Fruit fly (Drosophila melanogaster) whole organism, embryonic: Measurements from ENCODE around the gene CG12012.

ENCODE experiments used
- Ada2b ChIP-seq: fragments of 200-800 bp; sonication (Bioruptor generic); IDR thresholded peaks from 2 replicates; pipeline ENCODE4 v1.3.6; 2022; ENCODE audit warnings: missing biosample characterization, missing genetic modification characterization
- Adf1 ChIP-seq: fragments of 200-800 bp; sonication (Bioruptor generic); IDR thresholded peaks from 2 replicates; pipeline ENCODE4 v1.3.6; 2022; ENCODE audit warnings: missing biosample characterization, missing genetic modification characterization
- BEAF-32 ChIP-seq: fragments of 200-800 bp; sonication (Bioruptor generic); optimal IDR thresholded peaks from 3 replicates; lab custom pipeline; 2017; ENCODE audit warnings: missing biosample characterization, missing genetic modification characterization, mild to moderate bottlenecking, moderate library complexity, missing genetic modification reagents
- CG10209 ChIP-seq: fragments of 200-800 bp; sonication (Bioruptor generic); optimal IDR thresholded peaks from 3 replicates; lab custom pipeline; 2017; ENCODE audit warnings: missing biosample characterization, mild to moderate bottlenecking, missing genetic modification characterization, missing genetic modification reagents
- CG10462 ChIP-seq: fragments of 200-800 bp; sonication (Bioruptor generic); optimal IDR thresholded peaks from 2 replicates; lab custom pipeline; 2016; ENCODE audit warnings: missing biosample characterization, missing genetic modification characterization
- CG11093 ChIP-seq: fragments of 200-800 bp; sonication (Bioruptor generic); IDR thresholded peaks from 3 replicates; pipeline ENCODE4 v1.3.6; 2022; ENCODE audit warnings: missing biosample characterization, missing genetic modification characterization
- CG11695 ChIP-seq: fragments of 200-800 bp; sonication (Bioruptor generic); IDR thresholded peaks from 3 replicates; pipeline ENCODE4 v1.3.6; 2022; ENCODE audit warnings: missing biosample characterization, missing genetic modification characterization
- CG11723 ChIP-seq: fragments of 200-800 bp; sonication (Bioruptor generic); optimal IDR thresholded peaks from 2 replicates; lab custom pipeline; 2017; ENCODE audit warnings: missing biosample characterization, mild to moderate bottlenecking, missing genetic modification characterization
- CG12219 ChIP-seq: fragments of 200-800 bp; sonication (Bioruptor generic); optimal IDR thresholded peaks from 3 replicates; lab custom pipeline; 2018; ENCODE audit warnings: missing biosample characterization, mild to moderate bottlenecking, missing genetic modification characterization
- CG13123 ChIP-seq: fragments of 200-800 bp; sonication (Bioruptor generic); optimal IDR thresholded peaks from 2 replicates; lab custom pipeline; 2016; ENCODE audit warnings: missing biosample characterization, missing genetic modification characterization
- CG14441 ChIP-seq: fragments of 200-800 bp; sonication (Bioruptor generic); IDR thresholded peaks from 2 replicates; pipeline ENCODE4 v1.3.6; 2022; ENCODE audit warnings: missing biosample characterization, missing genetic modification characterization
- CG14965 ChIP-seq: fragments of 200-800 bp; sonication (Bioruptor generic); optimal IDR thresholded peaks from 2 replicates; lab custom pipeline; 2016; ENCODE audit warnings: missing biosample characterization, missing genetic modification characterization, borderline replicate concordance
- CG16779 ChIP-seq: fragments of 200-800 bp; sonication (Bioruptor generic); IDR thresholded peaks from 2 replicates; pipeline ENCODE4 v1.3.6; 2022; ENCODE audit warnings: missing biosample characterization, missing genetic modification characterization
- CG17802 ChIP-seq: fragments of 200-800 bp; sonication (Bioruptor generic); optimal IDR thresholded peaks from 2 replicates; lab custom pipeline; 2018; ENCODE audit warnings: missing biosample characterization, mild to moderate bottlenecking, missing genetic modification characterization, moderate library complexity
- CG18599 ChIP-seq: fragments of 200-800 bp; sonication (Bioruptor generic); optimal IDR thresholded peaks from 3 replicates; lab custom pipeline; 2017; ENCODE audit warnings: missing biosample characterization, missing genetic modification characterization, mild to moderate bottlenecking, moderate library complexity, missing genetic modification reagents
- CG2202 ChIP-seq: fragments of 200-800 bp; sonication (Bioruptor generic); optimal IDR thresholded peaks from 2 replicates; lab custom pipeline; 2018; ENCODE audit warnings: missing biosample characterization, mild to moderate bottlenecking, missing genetic modification characterization
- CG31441 ChIP-seq: fragments of 200-800 bp; sonication (Bioruptor generic); IDR thresholded peaks from 2 replicates; pipeline ENCODE4 v1.3.6; 2022; ENCODE audit warnings: missing biosample characterization, missing genetic modification characterization
- CG3163 ChIP-seq: fragments of 200-800 bp; sonication (Bioruptor generic); optimal IDR thresholded peaks from 3 replicates; lab custom pipeline; 2016; ENCODE audit warnings: missing biosample characterization, missing genetic modification characterization
- CG3281 ChIP-seq: fragments of 200-800 bp; sonication (Bioruptor generic); optimal IDR thresholded peaks from 3 replicates; lab custom pipeline; 2017; ENCODE audit warnings: missing biosample characterization, mild to moderate bottlenecking, missing genetic modification characterization
- CG42726 ChIP-seq: fragments of 200-800 bp; sonication (Bioruptor generic); IDR thresholded peaks from 2 replicates; pipeline ENCODE4 v1.3.6; 2022; ENCODE audit warnings: missing biosample characterization, missing genetic modification characterization; ENCODE audit not compliant: partially characterized antibody
- CG7357 ChIP-seq: fragments of 200-800 bp; sonication (Bioruptor generic); IDR thresholded peaks from 3 replicates; pipeline ENCODE4 v1.3.6; 2022; ENCODE audit warnings: missing biosample characterization, missing genetic modification characterization
- CG7786 ChIP-seq: fragments of 200-800 bp; sonication (Bioruptor generic); optimal IDR thresholded peaks from 2 replicates; lab custom pipeline; 2016; ENCODE audit warnings: missing biosample characterization, missing genetic modification characterization
- CG9609 ChIP-seq: fragments of 200-800 bp; sonication (Bioruptor generic); optimal IDR thresholded peaks from 3 replicates; lab custom pipeline; 2016; ENCODE audit warnings: missing biosample characterization, missing genetic modification characterization
- CrebB ChIP-seq: fragments of 200-800 bp; sonication (Bioruptor generic); optimal IDR thresholded peaks from 3 replicates; lab custom pipeline; 2018; ENCODE audit warnings: missing biosample characterization, mild to moderate bottlenecking, missing genetic modification characterization
- Dbx ChIP-seq: fragments of 200-800 bp; sonication (Bioruptor generic); IDR thresholded peaks from 3 replicates; pipeline ENCODE4 v1.3.6; 2022; ENCODE audit warnings: missing biosample characterization, missing genetic modification characterization
- Dp ChIP-seq: fragments of 200-800 bp; sonication (Bioruptor generic); optimal IDR thresholded peaks from 2 replicates; lab custom pipeline; 2018; ENCODE audit warnings: missing biosample characterization, mild to moderate bottlenecking, missing genetic modification characterization, moderate library complexity
- Gug ChIP-seq: fragments of 200-800 bp; sonication (Bioruptor generic); IDR thresholded peaks from 4 replicates; pipeline ENCODE4 v1.3.6; 2022; ENCODE audit warnings: missing biosample characterization, missing genetic modification characterization
- HLH54F ChIP-seq: fragments of 200-800 bp; sonication (Bioruptor generic); optimal IDR thresholded peaks from 3 replicates; lab custom pipeline; 2016; ENCODE audit warnings: missing biosample characterization, missing genetic modification characterization
- Hr39 ChIP-seq: fragments of >200 bp; optimal IDR thresholded peaks from 2 replicates; lab custom pipeline; 2017
- Hr51 ChIP-seq, 2 experiments: fragments of 200-800 bp; sonication (Bioruptor generic); optimal IDR thresholded peaks; 2 replicates in 1 of 2; 3 replicates in 1 of 2; lab custom pipeline; 2016 to 2018; ENCODE audit warnings: missing biosample characterization in 2 of 2, missing genetic modification characterization in 2 of 2, mild to moderate bottlenecking in 1 of 2, moderate library complexity in 1 of 2
- Kr ChIP-seq: fragments of 200-800 bp; sonication (Bioruptor generic); optimal IDR thresholded peaks from 2 replicates; lab custom pipeline; 2017; ENCODE audit warnings: missing biosample characterization, mild to moderate bottlenecking, missing genetic modification characterization
- Taf1 ChIP-seq: fragments of 200-800 bp; sonication (Bioruptor generic); IDR thresholded peaks from 2 replicates; pipeline ENCODE4 v1.3.6; 2022; ENCODE audit warnings: missing biosample characterization, missing genetic modification characterization
- ato ChIP-seq: fragments of 200-800 bp; sonication (Bioruptor generic); IDR thresholded peaks from 2 replicates; pipeline ENCODE4 v1.3.6; 2022; ENCODE audit warnings: missing biosample characterization, missing genetic modification characterization; ENCODE audit not compliant: partially characterized antibody
- bcd ChIP-seq: fragments of 200-800 bp; sonication (Bioruptor generic); optimal IDR thresholded peaks from 2 replicates; lab custom pipeline; 2017; ENCODE audit warnings: missing biosample characterization, mild to moderate bottlenecking, missing genetic modification characterization
- chinmo ChIP-seq: fragments of 200-800 bp; sonication (Bioruptor generic); IDR thresholded peaks from 4 replicates; pipeline ENCODE4 v1.3.6; 2022; ENCODE audit warnings: missing biosample characterization, missing genetic modification characterization; ENCODE audit not compliant: partially characterized antibody
- en ChIP-seq: fragments of 200-800 bp; sonication (Bioruptor generic); optimal IDR thresholded peaks from 2 replicates; lab custom pipeline; 2016; ENCODE audit warnings: missing biosample characterization, missing genetic modification characterization
- fd3F ChIP-seq: fragments of 200-800 bp; sonication (Bioruptor generic); optimal IDR thresholded peaks from 2 replicates; lab custom pipeline; 2018; ENCODE audit warnings: missing biosample characterization, mild to moderate bottlenecking, missing genetic modification characterization, moderate library complexity
- gt ChIP-seq: fragments of 200-800 bp; sonication (Bioruptor generic); IDR thresholded peaks from 2 replicates; pipeline ENCODE4 v1.3.6; 2022; ENCODE audit warnings: missing biosample characterization, missing genetic modification characterization
- ind ChIP-seq: fragments of 200-800 bp; sonication (Bioruptor generic); optimal IDR thresholded peaks from 3 replicates; lab custom pipeline; 2016; ENCODE audit warnings: missing biosample characterization, missing genetic modification characterization
- kah ChIP-seq: fragments of 200-800 bp; sonication (Bioruptor generic); optimal IDR thresholded peaks from 2 replicates; lab custom pipeline; 2018; ENCODE audit warnings: missing biosample characterization, mild to moderate bottlenecking, missing genetic modification characterization
- knrl ChIP-seq: fragments of 200-800 bp; sonication (Bioruptor generic); IDR thresholded peaks from 3 replicates; pipeline ENCODE4 v1.3.6; 2022; ENCODE audit warnings: missing biosample characterization, missing genetic modification characterization; ENCODE audit not compliant: partially characterized antibody
- mld ChIP-seq: fragments of 200-800 bp; sonication (Bioruptor generic); IDR thresholded peaks from 3 replicates; pipeline ENCODE4 v1.3.6; 2022; ENCODE audit warnings: missing biosample characterization, missing genetic modification characterization; ENCODE audit not compliant: partially characterized antibody
- nom ChIP-seq: fragments of 200-800 bp; sonication (Bioruptor generic); optimal IDR thresholded peaks from 2 replicates; lab custom pipeline; 2017; ENCODE audit warnings: missing biosample characterization, missing genetic modification characterization, mild to moderate bottlenecking, moderate library complexity, missing genetic modification reagents
- p53 ChIP-seq: fragments of 200-800 bp; sonication (Bioruptor generic); optimal IDR thresholded peaks from 2 replicates; lab custom pipeline; 2016; ENCODE audit warnings: missing biosample characterization, missing genetic modification characterization
- peb ChIP-seq: fragments of 200-800 bp; sonication (Bioruptor generic); IDR thresholded peaks from 2 replicates; pipeline ENCODE4 v1.3.6; 2022; ENCODE audit warnings: missing biosample characterization, missing genetic modification characterization
- ranshi ChIP-seq: fragments of 200-800 bp; sonication (Bioruptor generic); IDR thresholded peaks from 2 replicates; pipeline ENCODE4 v1.3.6; 2022; ENCODE audit warnings: missing biosample characterization, missing genetic modification characterization
- run ChIP-seq: fragments of 200-800 bp; sonication (Bioruptor generic); optimal IDR thresholded peaks from 3 replicates; lab custom pipeline; 2018; ENCODE audit warnings: missing biosample characterization, mild to moderate bottlenecking, missing genetic modification characterization
- stc ChIP-seq: fragments of 200-800 bp; sonication (Bioruptor generic); IDR thresholded peaks from 2 replicates; pipeline ENCODE4 v1.3.6; 2022; ENCODE audit warnings: missing biosample characterization, missing genetic modification characterization
- tin ChIP-seq: fragments of 200-800 bp; sonication (Bioruptor generic); optimal IDR thresholded peaks from 3 replicates; lab custom pipeline; 2016; ENCODE audit warnings: missing biosample characterization, missing genetic modification characterization
- tna ChIP-seq: fragments of 200-800 bp; sonication (Bioruptor generic); IDR thresholded peaks from 2 replicates; pipeline ENCODE4 v1.3.6; 2022; ENCODE audit warnings: missing biosample characterization, missing genetic modification characterization; ENCODE audit not compliant: partially characterized antibody
- vvl ChIP-seq: fragments of 200-800 bp; sonication (Bioruptor generic); IDR thresholded peaks from 2 replicates; pipeline ENCODE4 v1.3.6; 2022; ENCODE audit warnings: missing biosample characterization, missing genetic modification characterization

CG12012 gene

dm6 chr3L:3382489-3382879 is 5.9 kb downstream of the CG12012 start (continued):
- TF ChIP-seq CG17802 (tag; lab: Kevin White, UChicago) (peak; percentile 63), CG10462 (GFP tag; lab: Kevin White, UChicago) (peak; percentile 78), ind (GFP tag; lab: Kevin White, UChicago) (peak; percentile 84), CG16779 (peak; percentile 43; the same call in 1 of the 2 replicates), Kr (no peak), CG14441 (peak; percentile 87), CrebB (tag; lab: Kevin White, UChicago) (peak; percentile 88), CG9609 (GFP tag; lab: Kevin White, UChicago) (peak; percentile 62), CG14965 (GFP tag; lab: Kevin White, UChicago) (peak; percentile 33), BEAF-32 (GFP tag; lab: Kevin White, UChicago) (no peak), ato (GFP tag; lab: Robert Waterston, UW) (no peak), CG11723 (peak; percentile 72), knrl (no peak), p53 (GFP tag; lab: Kevin White, UChicago) (peak; percentile 5), Hr51 (GFP tag; optimal IDR thresholded peaks at IDR 0.05; lab: Kevin White, UChicago) (peak; percentile 71 to 87), fd3F (GFP tag; lab: Kevin White, UChicago) (peak; percentile 84), CG12219 (GFP tag; lab: Kevin White, UChicago) (peak; percentile 87), HLH54F (GFP tag; lab: Kevin White, UChicago) (peak; percentile 77), CG11695 (GFP tag; lab: Robert Waterston, UW) (peak; percentile 87), vvl (peak; percentile 95), CG2202 (peak; percentile 76), tin (GFP tag; lab: Kevin White, UChicago) (peak; percentile 82), tna (GFP tag; lab: Robert Waterston, UW) (no peak), Dp (GFP tag; lab: Kevin White, UChicago) (no peak), CG13123 (GFP tag; lab: Kevin White, UChicago) (peak; percentile 75), stc (GFP tag; lab: Robert Waterston, UW) (peak; percentile 79), CG11093 (GFP tag; lab: Robert Waterston, UW) (peak; percentile 66; the same call in 2 of the 3 replicates), run (tag; lab: Kevin White, UChicago) (peak; percentile 78), CG7357 (GFP tag; lab: Robert Waterston, UW) (peak; percentile 71), CG3163 (GFP tag; lab: Kevin White, UChicago) (peak; percentile 17), CG10209 (GFP tag; lab: Kevin White, UChicago) (peak; percentile 77), CG42726 (GFP tag; lab: Robert Waterston, UW) (no peak), en (peak; percentile 73), Hr39 (lab: Kevin White, UChicago) (no peak), CG18599 (GFP tag; lab: Kevin White, UChicago) (peak; percentile 87), Taf1 (GFP tag; lab: Robert Waterston, UW) (peak; percentile 87), mld (no peak), ranshi (peak; percentile 81), CG7786 (peak; percentile 51), peb (GFP tag; lab: Robert Waterston, UW) (peak; percentile 68), gt (no peak), chinmo (peak; percentile 89; the same call in 2 of the 4 replicates), CG31441 (GFP tag; lab: Robert Waterston, UW) (peak; percentile 88), kah (GFP tag; lab: Kevin White, UChicago) (peak; percentile 57), nom (peak; percentile 0), CG3281 (GFP tag; lab: Kevin White, UChicago) (peak; percentile 87), Adf1 (GFP tag; lab: Robert Waterston, UW) (peak; percentile 38), bcd (peak; percentile 85), Dbx (peak; percentile 86), Gug (GFP tag; lab: Robert Waterston, UW) (peak; percentile 60; the same call in 3 of the 4 replicates), Ada2b (GFP tag; lab: Robert Waterston, UW) (peak; percentile 91)
